Worm (Caenorhabditis elegans) whole organism, mixed stage, embryonic: ENCODE measurements around the gene F47B7.4.
A peak's percentile ranks its signal among the peaks of the same experiment; 100 is the strongest.

Source experiments
- M03D4.4 ChIP-seq: sonication (generic microtip); optimal IDR thresholded peaks from 2 replicates; lab custom pipeline; 2017; ENCODE audit warnings: mild to moderate bottlenecking, missing genetic modification characterization, missing compliant biosample characterization
- bed-3 ChIP-seq: fragments of 200-800 bp; sonication (Bioruptor generic); optimal IDR thresholded peaks from 3 replicates; lab custom pipeline; 2018; ENCODE audit warnings: mild to moderate bottlenecking, missing genetic modification characterization, moderate library complexity, missing compliant biosample characterization
- blmp-1 ChIP-seq: fragments of 150-350 bp; optimal IDR thresholded peaks from 2 replicates; lab custom pipeline; 2014; ENCODE audit warnings: missing biosample characterization, missing genetic modification characterization
- ceh-39 ChIP-seq: fragments of 150-350 bp; optimal IDR thresholded peaks from 2 replicates; lab custom pipeline; 2014; ENCODE audit warnings: missing biosample characterization, missing genetic modification characterization
- ceh-43 ChIP-seq: fragments of 200-800 bp; sonication (Bioruptor generic); optimal IDR thresholded peaks from 2 replicates; lab custom pipeline; 2018; ENCODE audit warnings: mild to moderate bottlenecking, missing genetic modification characterization, moderate library complexity, missing compliant biosample characterization
- ceh-83 ChIP-seq: fragments of 200-800 bp; sonication (Bioruptor generic); optimal IDR thresholded peaks from 2 replicates; lab custom pipeline; 2018; ENCODE audit warnings: mild to moderate bottlenecking, missing genetic modification characterization, missing compliant biosample characterization
- ces-1 ChIP-seq: fragments of 150-350 bp; optimal IDR thresholded peaks from 2 replicates; lab custom pipeline; 2014; ENCODE audit warnings: missing biosample characterization, missing genetic modification reagents, missing genetic modification characterization
- cnd-1 ChIP-seq: fragments of 200-800 bp; sonication (Bioruptor generic); optimal IDR thresholded peaks from 2 replicates; lab custom pipeline; 2018; ENCODE audit warnings: mild to moderate bottlenecking, missing genetic modification characterization, missing compliant biosample characterization
- drap-1 ChIP-seq: fragments of 200-800 bp; sonication (Bioruptor generic); optimal IDR thresholded peaks from 3 replicates; lab custom pipeline; 2018; ENCODE audit warnings: mild to moderate bottlenecking, missing genetic modification characterization, missing compliant biosample characterization
- elt-1 ChIP-seq: sonication (generic microtip); optimal IDR thresholded peaks from 2 replicates; lab custom pipeline; 2017; ENCODE audit warnings: missing genetic modification characterization, mild to moderate bottlenecking, missing compliant biosample characterization, antibody characterized with exemption, moderate library complexity, borderline replicate concordance; ENCODE audit not compliant: insufficient read depth
- elt-3 ChIP-seq: fragments of 150-350 bp; optimal IDR thresholded peaks from 2 replicates; lab custom pipeline; 2014; ENCODE audit warnings: missing biosample characterization, missing genetic modification characterization
- flh-1 ChIP-seq: fragments of 200-800 bp; sonication (Bioruptor generic); optimal IDR thresholded peaks from 2 replicates; lab custom pipeline; 2018; ENCODE audit warnings: mild to moderate bottlenecking, missing genetic modification characterization, moderate library complexity, missing compliant biosample characterization
- ham-2 ChIP-seq: fragments of 200-800 bp; sonication (Bioruptor generic); optimal IDR thresholded peaks from 2 replicates; lab custom pipeline; 2018; ENCODE audit warnings: mild to moderate bottlenecking, missing genetic modification characterization, missing compliant biosample characterization
- hlh-1 ChIP-seq: fragments of 150-350 bp; optimal IDR thresholded peaks from 2 replicates; lab custom pipeline; 2014; ENCODE audit warnings: missing biosample characterization, missing genetic modification reagents, missing genetic modification characterization
- lin-13 ChIP-seq: fragments of 150-350 bp; optimal IDR thresholded peaks from 2 replicates; lab custom pipeline; 2014; ENCODE audit warnings: missing biosample characterization, missing genetic modification characterization
- lin-32 ChIP-seq: fragments of 200-800 bp; sonication (Bioruptor generic); optimal IDR thresholded peaks from 2 replicates; lab custom pipeline; 2018; ENCODE audit warnings: mild to moderate bottlenecking, missing genetic modification characterization, missing compliant biosample characterization
- lsy-2 ChIP-seq: fragments of 150-350 bp; optimal IDR thresholded peaks from 2 replicates; lab custom pipeline; 2014; ENCODE audit warnings: missing biosample characterization, missing genetic modification characterization
- mab-5 ChIP-seq: fragments of 150-350 bp; optimal IDR thresholded peaks from 2 replicates; lab custom pipeline; 2014; ENCODE audit warnings: missing biosample characterization, missing genetic modification characterization
- mep-1 ChIP-seq: fragments of 150-350 bp; optimal IDR thresholded peaks from 2 replicates; lab custom pipeline; 2017; ENCODE audit warnings: missing biosample characterization, missing genetic modification reagents, missing genetic modification characterization, inconsistent platforms
- mls-2 ChIP-seq: sonication (generic microtip); optimal IDR thresholded peaks from 2 replicates; lab custom pipeline; 2016; ENCODE audit warnings: mild to moderate bottlenecking, missing genetic modification characterization, moderate library complexity, missing compliant biosample characterization
- nhr-12 ChIP-seq: fragments of 150-350 bp; optimal IDR thresholded peaks from 2 replicates; lab custom pipeline; 2014; ENCODE audit warnings: missing biosample characterization, missing genetic modification characterization
- nhr-2 ChIP-seq: fragments of 150-350 bp; optimal IDR thresholded peaks from 2 replicates; lab custom pipeline; 2014; ENCODE audit warnings: missing biosample characterization, missing genetic modification characterization
- nhr-237 ChIP-seq: fragments of 150-350 bp; optimal IDR thresholded peaks from 2 replicates; lab custom pipeline; 2014; ENCODE audit warnings: missing biosample characterization, missing genetic modification characterization
- nhr-28 ChIP-seq: fragments of 150-350 bp; optimal IDR thresholded peaks from 2 replicates; lab custom pipeline; 2014; ENCODE audit warnings: missing biosample characterization, missing genetic modification characterization
- nhr-76 ChIP-seq: sonication (generic microtip); optimal IDR thresholded peaks from 2 replicates; lab custom pipeline; 2017; ENCODE audit warnings: missing biosample characterization, missing genetic modification characterization
- pha-4 ChIP-seq: fragments of 150-350 bp; optimal IDR thresholded peaks from 2 replicates; lab custom pipeline; 2018; ENCODE audit warnings: missing biosample characterization, missing genetic modification reagents, missing genetic modification characterization
- sem-2 ChIP-seq: fragments of 200-800 bp; sonication (Bioruptor generic); optimal IDR thresholded peaks from 2 replicates; lab custom pipeline; 2018; ENCODE audit warnings: mild to moderate bottlenecking, missing genetic modification characterization, missing compliant biosample characterization
- snpc-4 ChIP-seq: fragments of 150-350 bp; optimal IDR thresholded peaks from 2 replicates; lab custom pipeline; 2014; ENCODE audit warnings: missing biosample characterization, missing genetic modification characterization
- sptf-1 ChIP-seq: sonication (generic microtip); optimal IDR thresholded peaks from 2 replicates; lab custom pipeline; 2017; ENCODE audit warnings: mild to moderate bottlenecking, missing genetic modification characterization, moderate library complexity, missing compliant biosample characterization
- tbx-8 ChIP-seq: fragments of 200-800 bp; sonication (Bioruptor generic); optimal IDR thresholded peaks from 2 replicates; lab custom pipeline; 2018; ENCODE audit warnings: mild to moderate bottlenecking, missing genetic modification characterization, moderate library complexity, missing compliant biosample characterization
- unc-120 ChIP-seq: sonication (generic microtip); optimal IDR thresholded peaks from 2 replicates; lab custom pipeline; 2017; ENCODE audit warnings: missing genetic modification characterization, missing compliant biosample characterization; ENCODE audit not compliant: poor library complexity, severe bottlenecking
- unc-39 ChIP-seq: fragments of 150-350 bp; optimal IDR thresholded peaks from 2 replicates; lab custom pipeline; 2014; ENCODE audit warnings: missing biosample characterization, missing genetic modification characterization
- unc-62 ChIP-seq: fragments of 150-350 bp; optimal IDR thresholded peaks from 2 replicates; lab custom pipeline; 2014; ENCODE audit warnings: missing biosample characterization, missing genetic modification reagents, missing genetic modification characterization
- zip-8 ChIP-seq: fragments of 150-350 bp; optimal IDR thresholded peaks from 2 replicates; lab custom pipeline; 2014; ENCODE audit warnings: missing biosample characterization, missing genetic modification characterization
- ztf-11 ChIP-seq: fragments of 150-350 bp; optimal IDR thresholded peaks from 2 replicates; lab custom pipeline; 2014; ENCODE audit warnings: missing biosample characterization, missing genetic modification characterization

F47B7.4 gene

ce11 chrX:3772405-3772804 lies 6.0 kb upstream of the F47B7.4 start, which contains the start of gene F47B7.2:
Gene F47B7.2 (plus strand): TSS chrX:3772762.
- TF ChIP-seq mep-1 (peak; percentile 52), unc-62 (no peak), ces-1 (GFP tag; lab: Kevin White, UChicago) (peak; percentile 91), nhr-237 (tag; lab: Kevin White, UChicago) (no peak), unc-39 (no peak), sptf-1 (tag; lab: Kevin White, UChicago) (peak; percentile 20)

ce11 chrX:3768717-3769116 lies 2.3 kb upstream of the F47B7.4 start, which contains the start of gene F47B7.5:
Gene F47B7.5 (minus strand): TSS chrX:3768817.
- TF ChIP-seq mab-5 (tag; lab: Kevin White, UChicago) = no peak
- TF ChIP-seq ces-1 (GFP tag; lab: Kevin White, UChicago) = no peak
- TF ChIP-seq ham-2 (GFP tag; lab: Kevin White, UChicago) = no peak
- no peak for TF ChIP-seq lin-32 (GFP tag; lab: Kevin White, UChicago)
- no peak for TF ChIP-seq lsy-2
- no peak for TF ChIP-seq nhr-237 (tag; lab: Kevin White, UChicago)
- no peak for TF ChIP-seq pha-4 (tag; lab: Kevin White, UChicago)
- TF ChIP-seq snpc-4 (tag; lab: Kevin White, UChicago) = no peak
- TF ChIP-seq ztf-11 = no peak
- no peak for TF ChIP-seq flh-1 (GFP tag; lab: Kevin White, UChicago)
- TF ChIP-seq hlh-1 = no peak
- TF ChIP-seq ceh-43 (GFP tag; lab: Kevin White, UChicago) = no peak
- no peak for TF ChIP-seq unc-120
- TF ChIP-seq unc-39 = no peak
- TF ChIP-seq tbx-8 (GFP tag; lab: Kevin White, UChicago) = no peak
- TF ChIP-seq bed-3 (GFP tag; lab: Kevin White, UChicago) = no peak
- no peak for TF ChIP-seq unc-62
- no peak for TF ChIP-seq nhr-2
- TF ChIP-seq, all 35 proteins: peak for 0

ce11 chrX:3764295-3764694 lies 2.2 kb downstream of the F47B7.4 start, which contains the start of gene F47B7.3:
Gene F47B7.3 (minus strand): TSS chrX:3764395.
- TF ChIP-seq tbx-8 (GFP tag; lab: Kevin White, UChicago) (no peak), unc-120 (no peak), elt-1 (no peak), blmp-1 (tag; lab: Kevin White, UChicago) (no peak), nhr-237 (tag; lab: Kevin White, UChicago) (no peak), mab-5 (tag; lab: Kevin White, UChicago) (no peak), ceh-39 (tag; lab: Kevin White, UChicago) (no peak), ceh-83 (no peak), ztf-11 (no peak), nhr-76 (tag; lab: Kevin White, UChicago) (no peak), sptf-1 (tag; lab: Kevin White, UChicago) (no peak), unc-62 (no peak), nhr-28 (no peak), snpc-4 (tag; lab: Kevin White, UChicago) (no peak), hlh-1 (no peak)
- TF ChIP-seq, all 35 proteins: peak for 0

- TF ChIP-seq tbx-8 (GFP tag; lab: Kevin White, UChicago) = no peak
- no peak for TF ChIP-seq elt-3 (tag; lab: Kevin White, UChicago)
- no peak for TF ChIP-seq sptf-1 (tag; lab: Kevin White, UChicago)
- TF ChIP-seq unc-62 = no peak
- TF ChIP-seq hlh-1 = no peak
- TF ChIP-seq ham-2 (GFP tag; lab: Kevin White, UChicago) = no peak
- no peak for TF ChIP-seq mab-5 (tag; lab: Kevin White, UChicago)
- TF ChIP-seq mls-2 (tag; lab: Kevin White, UChicago) = no peak
- TF ChIP-seq mep-1 = no peak
- no peak for TF ChIP-seq lin-32 (GFP tag; lab: Kevin White, UChicago)
Observed at ce11 chrX:3762410-3762809, 4.0 kb downstream of the F47B7.4 start, which contains the start of gene T14G12.11. Gene T14G12.11 (minus strand): TSS chrX:3762547.

ce11 chrX:3759820-3760219 lies 6.6 kb downstream of the F47B7.4 start:
- TF ChIP-seq ham-2 (GFP tag; lab: Kevin White, UChicago) (no peak), cnd-1 (tag; lab: Kevin White, UChicago) (no peak), nhr-2 (no peak), zip-8 (tag; lab: Kevin White, UChicago) (no peak), drap-1 (no peak), sem-2 (GFP tag; lab: Kevin White, UChicago) (no peak), nhr-12 (no peak), lin-32 (GFP tag; lab: Kevin White, UChicago) (no peak), ceh-39 (tag; lab: Kevin White, UChicago) (no peak), lin-13 (tag; lab: Kevin White, UChicago) (no peak), ceh-43 (GFP tag; lab: Kevin White, UChicago) (no peak), hlh-1 (no peak), nhr-76 (tag; lab: Kevin White, UChicago) (no peak), sptf-1 (tag; lab: Kevin White, UChicago) (no peak), ztf-11 (no peak), M03D4.4 (tag; lab: Kevin White, UChicago) (no peak), mls-2 (tag; lab: Kevin White, UChicago) (no peak), bed-3 (GFP tag; lab: Kevin White, UChicago) (no peak)
